Fruit fly (Drosophila melanogaster) S2 (cell line): ENCODE data around the gene CG16734.

Source experiments
- CG8478 ChIP-seq: fragments of >200 bp; optimal IDR thresholded peaks from 2 replicates; lab custom pipeline; 2018
- CTCF ChIP-seq, 2 experiments: fragments of >200 bp; optimal IDR thresholded peaks; 2 replicates each; lab custom pipeline; 2018

dm6 chr3R:9250868-9251267 is 4.0 kb upstream of the CG16734 start:
- TF ChIP-seq CG8478 (lab: Kevin White, UChicago) (no peak), CTCF (optimal IDR thresholded peaks at IDR 0.05; lab: Kevin White, UChicago) (no peak)
